Fruit fly (Drosophila melanogaster) whole organism, embryonic: ENCODE measurements around the gene ss.

Experiments used
- Bteb2 ChIP-seq: fragments of 200-800 bp; sonication (Bioruptor generic); optimal IDR thresholded peaks from 2 replicates; lab custom pipeline; 2016; ENCODE audit warnings: missing biosample characterization, missing genetic modification characterization
- CG10565 ChIP-seq: fragments of 200-800 bp; sonication (Bioruptor generic); optimal IDR thresholded peaks from 3 replicates; lab custom pipeline; 2016; ENCODE audit warnings: missing biosample characterization, mild to moderate bottlenecking, missing genetic modification characterization
- CG10979 ChIP-seq: fragments of 200-800 bp; sonication (Bioruptor generic); optimal IDR thresholded peaks from 2 replicates; lab custom pipeline; 2018; ENCODE audit warnings: missing biosample characterization, mild to moderate bottlenecking, missing genetic modification characterization, moderate library complexity
- CG12744 ChIP-seq: fragments of 200-800 bp; sonication (Bioruptor generic); optimal IDR thresholded peaks from 2 replicates; lab custom pipeline; 2016; ENCODE audit warnings: missing biosample characterization, missing genetic modification characterization
- CG12769 ChIP-seq: fragments of 200-800 bp; sonication (Bioruptor generic); optimal IDR thresholded peaks from 2 replicates; lab custom pipeline; 2019; ENCODE audit warnings: missing biosample characterization, mild to moderate bottlenecking, missing genetic modification characterization, moderate library complexity
- CG13624 ChIP-seq: fragments of 200-800 bp; sonication (Bioruptor generic); optimal IDR thresholded peaks from 2 replicates; lab custom pipeline; 2016; ENCODE audit warnings: missing biosample characterization, missing genetic modification characterization
- CG14667 ChIP-seq: fragments of 200-800 bp; sonication (Bioruptor generic); IDR thresholded peaks from 2 replicates; pipeline ENCODE4 v1.3.6; 2022; ENCODE audit warnings: missing biosample characterization, missing genetic modification characterization
- CG15011 ChIP-seq: fragments of 200-800 bp; sonication (Bioruptor generic); optimal IDR thresholded peaks from 3 replicates; lab custom pipeline; 2018; ENCODE audit warnings: missing biosample characterization, mild to moderate bottlenecking, missing genetic modification characterization
- CG1792 ChIP-seq: fragments of 200-800 bp; sonication (Bioruptor generic); optimal IDR thresholded peaks from 2 replicates; lab custom pipeline; 2016; ENCODE audit warnings: missing biosample characterization, missing genetic modification characterization
- CG18619 ChIP-seq: fragments of 200-800 bp; sonication (Bioruptor generic); optimal IDR thresholded peaks from 3 replicates; lab custom pipeline; 2017; ENCODE audit warnings: missing biosample characterization, mild to moderate bottlenecking, missing genetic modification characterization
- CG2120 ChIP-seq: fragments of 200-800 bp; sonication (Bioruptor generic); optimal IDR thresholded peaks from 3 replicates; lab custom pipeline; 2016; ENCODE audit warnings: missing biosample characterization, missing genetic modification characterization
- CG2889 ChIP-seq: fragments of 200-800 bp; sonication (Bioruptor generic); IDR thresholded peaks from 3 replicates; pipeline ENCODE4 v1.3.6; 2022; ENCODE audit warnings: missing biosample characterization, missing genetic modification characterization
- CG30020 ChIP-seq: fragments of 200-800 bp; optimal IDR thresholded peaks from 2 replicates; lab custom pipeline; 2019; ENCODE audit warnings: missing biosample characterization, mild to moderate bottlenecking, missing genetic modification characterization, moderate library complexity
- CG3847 ChIP-seq: fragments of 200-800 bp; sonication (Bioruptor generic); IDR thresholded peaks from 2 replicates; pipeline ENCODE4 v1.3.6; 2022; ENCODE audit warnings: missing biosample characterization, missing genetic modification characterization
- CG6175 ChIP-seq: fragments of 200-800 bp; sonication (Bioruptor generic); IDR thresholded peaks from 3 replicates; pipeline ENCODE4 v1.3.6; 2022; ENCODE audit warnings: missing biosample characterization, missing genetic modification characterization
- CG6765 ChIP-seq: fragments of 200-800 bp; sonication (Bioruptor generic); optimal IDR thresholded peaks from 3 replicates; lab custom pipeline; 2017; ENCODE audit warnings: missing biosample characterization, mild to moderate bottlenecking, missing genetic modification characterization
- CG7357 ChIP-seq: fragments of 200-800 bp; sonication (Bioruptor generic); IDR thresholded peaks from 3 replicates; pipeline ENCODE4 v1.3.6; 2022; ENCODE audit warnings: missing biosample characterization, missing genetic modification characterization
- CG8281 ChIP-seq: fragments of 200-800 bp; sonication (Bioruptor generic); optimal IDR thresholded peaks from 2 replicates; lab custom pipeline; 2018; ENCODE audit warnings: missing biosample characterization, mild to moderate bottlenecking, missing genetic modification characterization, moderate library complexity
- CG8924 ChIP-seq: fragments of 200-800 bp; optimal IDR thresholded peaks from 3 replicates; lab custom pipeline; 2019; ENCODE audit warnings: missing biosample characterization, mild to moderate bottlenecking, missing genetic modification characterization, moderate library complexity
- CrebB ChIP-seq: fragments of 200-800 bp; sonication (Bioruptor generic); optimal IDR thresholded peaks from 3 replicates; lab custom pipeline; 2018; ENCODE audit warnings: missing biosample characterization, mild to moderate bottlenecking, missing genetic modification characterization
- Doc3 ChIP-seq: fragments of 200-800 bp; sonication (Bioruptor generic); IDR thresholded peaks from 3 replicates; pipeline ENCODE4 v1.3.6; 2022; ENCODE audit warnings: missing biosample characterization, missing genetic modification characterization; ENCODE audit not compliant: partially characterized antibody
- Ets97D ChIP-seq: fragments of 200-800 bp; sonication (Bioruptor generic); optimal IDR thresholded peaks from 3 replicates; lab custom pipeline; 2016; ENCODE audit warnings: missing biosample characterization, missing genetic modification characterization
- H15 ChIP-seq: fragments of 200-800 bp; sonication (Bioruptor generic); IDR thresholded peaks from 3 replicates; pipeline ENCODE4 v1.3.6; 2022; ENCODE audit warnings: missing biosample characterization, missing genetic modification characterization
- H2.0 ChIP-seq: fragments of 200-800 bp; sonication (Bioruptor generic); IDR thresholded peaks from 2 replicates; pipeline ENCODE4 v1.3.6; 2022; ENCODE audit warnings: missing biosample characterization, missing genetic modification characterization
- Jarid2 ChIP-seq: fragments of 200-800 bp; sonication (Bioruptor generic); optimal IDR thresholded peaks from 3 replicates; lab custom pipeline; 2017; ENCODE audit warnings: mild to moderate bottlenecking, missing biosample characterization, missing genetic modification reagents, missing genetic modification characterization
- Mes4 ChIP-seq: fragments of 200-800 bp; sonication (Bioruptor generic); optimal IDR thresholded peaks from 2 replicates; lab custom pipeline; 2016; ENCODE audit warnings: missing biosample characterization, missing genetic modification characterization
- NC2β ChIP-seq: fragments of 200-800 bp; sonication (Bioruptor generic); optimal IDR thresholded peaks from 2 replicates; lab custom pipeline; 2016; ENCODE audit warnings: missing biosample characterization, missing genetic modification characterization
- NK7.1 ChIP-seq: fragments of 200-800 bp; sonication (Bioruptor generic); optimal IDR thresholded peaks from 3 replicates; lab custom pipeline; 2016; ENCODE audit warnings: missing biosample characterization, missing genetic modification characterization
- Stat92E ChIP-seq, 3 experiments: fragments of >200 bp in 2 of 3; fragments of 200-800 bp in 1 of 3; sonication (Bioruptor generic) in 1 of 3; optimal IDR thresholded peaks; 2 replicates each; lab custom pipeline; 2017 to 2019; ENCODE audit warnings: missing biosample characterization in 3 of 3, missing genetic modification characterization in 3 of 3, mild to moderate bottlenecking in 1 of 3, moderate library complexity in 1 of 3
- Xrp1 ChIP-seq: fragments of 200-800 bp; sonication (Bioruptor generic); IDR thresholded peaks from 2 replicates; pipeline ENCODE4 v1.3.6; 2022; ENCODE audit warnings: missing biosample characterization, missing genetic modification characterization
- abd-A ChIP-seq: fragments of 200-800 bp; sonication (Bioruptor generic); optimal IDR thresholded peaks from 3 replicates; lab custom pipeline; 2019; ENCODE audit warnings: missing biosample characterization, mild to moderate bottlenecking, missing genetic modification characterization, moderate library complexity
- ap ChIP-seq: fragments of 200-800 bp; sonication (Bioruptor generic); IDR thresholded peaks from 2 replicates; pipeline ENCODE4 v1.3.6; 2022; ENCODE audit warnings: missing biosample characterization, missing genetic modification characterization
- bcd ChIP-seq: fragments of 200-800 bp; sonication (Bioruptor generic); optimal IDR thresholded peaks from 2 replicates; lab custom pipeline; 2017; ENCODE audit warnings: missing biosample characterization, mild to moderate bottlenecking, missing genetic modification characterization
- cato ChIP-seq: fragments of 200-800 bp; sonication (Bioruptor generic); optimal IDR thresholded peaks from 2 replicates; lab custom pipeline; 2016; ENCODE audit warnings: missing biosample characterization, missing genetic modification characterization, borderline replicate concordance
- corto ChIP-seq: fragments of 200-800 bp; sonication (Bioruptor generic); optimal IDR thresholded peaks from 2 replicates; lab custom pipeline; 2016; ENCODE audit warnings: missing biosample characterization, mild to moderate bottlenecking, missing genetic modification characterization, moderate library complexity
- da ChIP-seq: fragments of 200-800 bp; sonication (Bioruptor generic); optimal IDR thresholded peaks from 2 replicates; lab custom pipeline; 2016; ENCODE audit warnings: missing biosample characterization, missing genetic modification characterization
- danr ChIP-seq: fragments of 200-800 bp; sonication (Bioruptor generic); IDR thresholded peaks from 2 replicates; pipeline ENCODE4 v1.3.6; 2022; ENCODE audit warnings: missing biosample characterization, missing genetic modification characterization
- exex ChIP-seq: fragments of 200-800 bp; sonication (Bioruptor generic); optimal IDR thresholded peaks from 4 replicates; lab custom pipeline; 2018; ENCODE audit warnings: missing biosample characterization, mild to moderate bottlenecking, missing genetic modification characterization, moderate library complexity
- gsb ChIP-seq: fragments of 200-800 bp; sonication (Bioruptor generic); IDR thresholded peaks from 2 replicates; pipeline ENCODE4 v1.3.6; 2022; ENCODE audit warnings: missing biosample characterization, missing genetic modification characterization
- insv ChIP-seq, 2 experiments: fragments of 200-800 bp; sonication (Bioruptor generic); optimal IDR thresholded peaks; 3 replicates each; lab custom pipeline; 2016 to 2018; ENCODE audit warnings: missing biosample characterization in 2 of 2, missing genetic modification characterization in 2 of 2
- jing ChIP-seq: fragments of 200-800 bp; sonication (Bioruptor generic); optimal IDR thresholded peaks from 2 replicates; lab custom pipeline; 2018; ENCODE audit warnings: missing biosample characterization, mild to moderate bottlenecking, missing genetic modification characterization
- jumu ChIP-seq: fragments of 200-800 bp; sonication (Bioruptor generic); optimal IDR thresholded peaks from 3 replicates; lab custom pipeline; 2016; ENCODE audit warnings: missing biosample characterization, missing genetic modification characterization
- lbe ChIP-seq: fragments of 200-800 bp; sonication (Bioruptor generic); optimal IDR thresholded peaks from 2 replicates; lab custom pipeline; 2016; ENCODE audit warnings: missing biosample characterization, mild to moderate bottlenecking, missing genetic modification characterization
- lmd ChIP-seq: fragments of 200-800 bp; sonication (Bioruptor generic); IDR thresholded peaks from 2 replicates; pipeline ENCODE4 v1.3.6; 2022; ENCODE audit warnings: missing biosample characterization, missing genetic modification characterization
- peb ChIP-seq: fragments of 200-800 bp; sonication (Bioruptor generic); IDR thresholded peaks from 2 replicates; pipeline ENCODE4 v1.3.6; 2022; ENCODE audit warnings: missing biosample characterization, missing genetic modification characterization
- pfk ChIP-seq: fragments of 200-800 bp; sonication (Bioruptor generic); optimal IDR thresholded peaks from 2 replicates; lab custom pipeline; 2018; ENCODE audit warnings: missing biosample characterization, mild to moderate bottlenecking, missing genetic modification characterization, moderate library complexity
- psq ChIP-seq: fragments of 200-800 bp; sonication (Bioruptor generic); optimal IDR thresholded peaks from 2 replicates; lab custom pipeline; 2017; ENCODE audit warnings: missing biosample characterization, missing genetic modification characterization
- pum ChIP-seq: fragments of 200-800 bp; sonication (Bioruptor generic); optimal IDR thresholded peaks from 2 replicates; lab custom pipeline; 2016; ENCODE audit warnings: missing biosample characterization, missing genetic modification characterization
- sna ChIP-seq: fragments of 200-800 bp; sonication (Bioruptor generic); IDR thresholded peaks from 2 replicates; pipeline ENCODE4 v1.3.6; 2022; ENCODE audit warnings: missing biosample characterization, missing genetic modification characterization; ENCODE audit not compliant: partially characterized antibody
- sug ChIP-seq: fragments of 200-800 bp; optimal IDR thresholded peaks from 2 replicates; lab custom pipeline; 2019; ENCODE audit warnings: missing biosample characterization, mild to moderate bottlenecking, missing genetic modification characterization, moderate library complexity
- zen2 ChIP-seq: fragments of 200-800 bp; sonication (Bioruptor generic); IDR thresholded peaks from 3 replicates; pipeline ENCODE4 v1.3.6; 2022; ENCODE audit warnings: missing biosample characterization, missing genetic modification characterization; ENCODE audit not compliant: partially characterized antibody

Gene ss

DNA sequence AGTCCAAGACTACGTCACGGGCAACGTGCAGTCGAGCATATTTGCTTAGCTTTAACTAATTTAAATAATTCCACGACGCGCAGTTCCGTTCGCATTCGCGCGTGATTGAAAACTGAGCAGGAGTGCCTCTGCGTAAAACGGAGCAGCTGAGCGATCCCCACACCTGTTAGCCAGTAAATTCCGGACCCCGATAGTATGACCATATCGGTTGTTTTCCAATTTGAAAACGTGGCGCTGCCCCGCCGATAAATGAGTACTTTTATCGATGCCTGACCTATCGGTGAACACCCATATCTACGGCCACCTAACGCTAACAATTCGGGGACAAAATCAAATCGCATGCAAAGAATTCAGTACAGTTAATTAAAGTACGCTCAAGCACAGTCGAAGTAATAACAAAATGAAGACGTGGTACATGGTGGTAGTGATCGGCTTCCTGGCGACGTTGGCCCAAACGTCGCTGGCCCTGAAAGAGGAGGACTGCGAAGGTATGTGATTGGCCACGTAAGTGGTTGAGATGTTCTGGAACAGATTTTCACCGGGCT is 54.3 kb downstream of the ss start, which contains the start of the genes CG14879 and Manf (continued):
- TF ChIP-seq peb (no peak), CG8281 (no peak), CG6175 (GFP tag; lab: Robert Waterston, UW) (no peak), sna (GFP tag; lab: Robert Waterston, UW) (no peak; the same call in 1 of the 2 replicates), jing (GFP tag; lab: Kevin White, UChicago) (no peak), corto (GFP tag; lab: Kevin White, UChicago) (no peak), psq (GFP tag; lab: Kevin White, UChicago) (no peak), CG15011 (GFP tag; lab: Kevin White, UChicago) (no peak), CG10565 (GFP tag; lab: Kevin White, UChicago) (no peak), Mes4 (GFP tag; lab: Kevin White, UChicago) (no peak), ap (no peak), CG14667 (GFP tag; lab: Robert Waterston, UW) (no peak), Doc3 (peak; percentile 40; the same call in 2 of the 3 replicates), lmd (GFP tag; lab: Robert Waterston, UW) (no peak), sug (tag; lab: Kevin White, UChicago) (peak; percentile 13), da (GFP tag; lab: Kevin White, UChicago) (no peak), Ets97D (GFP tag; lab: Kevin White, UChicago) (no peak), CG3847 (GFP tag; lab: Robert Waterston, UW) (no peak), CG7357 (GFP tag; lab: Robert Waterston, UW) (no peak), Xrp1 (GFP tag; lab: Robert Waterston, UW) (no peak), zen2 (GFP tag; lab: Robert Waterston, UW) (0 out of 3 replicates have a peak, but pooled peaks have one; percentile 4), CrebB (tag; lab: Kevin White, UChicago) (no peak), Jarid2 (GFP tag; lab: Kevin White, UChicago) (peak; percentile 76), Stat92E (GFP tag; optimal IDR thresholded peaks at IDR 0.05; lab: Kevin White, UChicago) (peak in 1 of 3 experiments; percentile 8), CG18619 (GFP tag; lab: Kevin White, UChicago) (no peak), CG8924 (tag; lab: Kevin White, UChicago) (peak; percentile 0), H2.0 (GFP tag; lab: Robert Waterston, UW) (no peak), lbe (no peak), CG12744 (no peak), CG1792 (GFP tag; lab: Kevin White, UChicago) (no peak), CG6765 (GFP tag; lab: Kevin White, UChicago) (no peak), CG30020 (tag; lab: Kevin White, UChicago) (no peak), pfk (GFP tag; lab: Kevin White, UChicago) (no peak), pum (GFP tag; lab: Kevin White, UChicago) (no peak), abd-A (tag; lab: Kevin White, UChicago) (no peak), CG13624 (GFP tag; lab: Kevin White, UChicago) (peak; percentile 27), CG2120 (GFP tag; lab: Kevin White, UChicago) (no peak), NK7.1 (no peak), Bteb2 (no peak), bcd (GFP tag; lab: Kevin White, UChicago) (no peak), gsb (no peak), jumu (no peak), insv (GFP tag; optimal IDR thresholded peaks at IDR 0.05; lab: Kevin White, UChicago) (peak in 1 of 2 experiments; percentile 87), H15 (GFP tag; lab: Robert Waterston, UW) (no peak), CG10979 (tag; lab: Kevin White, UChicago) (no peak), danr (GFP tag; lab: Robert Waterston, UW) (no peak), CG2889 (GFP tag; lab: Robert Waterston, UW) (no peak), CG12769 (tag; lab: Kevin White, UChicago) (peak; percentile 98), NC2β (GFP tag; lab: Kevin White, UChicago) (no peak), exex (no peak), cato (GFP tag; lab: Kevin White, UChicago) (no peak)
